Worm (Caenorhabditis elegans) whole organism, young adult: ENCODE measurements around the gene Y49E10.16.

Experiments
- B0035.1 ChIP-seq: sonication (generic microtip); optimal IDR thresholded peaks from 2 replicates; lab custom pipeline; 2016; ENCODE audit warnings: missing genetic modification characterization, mild to moderate bottlenecking, missing compliant biosample characterization, missing genotype, missing genetic modification reagents
- C17E4.6 ChIP-seq: fragments of 200-800 bp; sonication (Bioruptor generic); IDR thresholded peaks from 2 replicates; pipeline ENCODE4 v1.3.6; 2022; ENCODE audit warnings: missing genetic modification reagents, missing genetic modification characterization, missing compliant biosample characterization
- D2030.7 ChIP-seq: fragments of 200-800 bp; sonication (Bioruptor generic); IDR thresholded peaks from 2 replicates; pipeline ENCODE4 v1.3.6; 2022; ENCODE audit warnings: missing genetic modification reagents, missing genetic modification characterization, missing compliant biosample characterization
- F39B2.1 ChIP-seq: fragments of 200-800 bp; sonication (Bioruptor generic); IDR thresholded peaks from 2 replicates; pipeline ENCODE4 v1.3.6; 2022; ENCODE audit warnings: missing genetic modification reagents, missing genetic modification characterization, missing compliant biosample characterization
- F55B11.4 ChIP-seq: sonication (generic microtip); optimal IDR thresholded peaks from 2 replicates; lab custom pipeline; 2016; ENCODE audit warnings: missing compliant biosample characterization, missing genetic modification characterization, borderline replicate concordance; ENCODE audit not compliant: insufficient read depth
- F57C9.4 ChIP-seq: sonication (generic microtip); optimal IDR thresholded peaks from 2 replicates; lab custom pipeline; 2017; ENCODE audit warnings: mild to moderate bottlenecking, missing genetic modification characterization, missing compliant biosample characterization
- T07F8.4 ChIP-seq: sonication (generic microtip); optimal IDR thresholded peaks from 2 replicates; lab custom pipeline; 2016; ENCODE audit warnings: mild to moderate bottlenecking, missing genetic modification characterization, moderate library complexity, missing compliant biosample characterization
- atf-7 ChIP-seq: sonication (generic microtip); optimal IDR thresholded peaks from 2 replicates; lab custom pipeline; 2017; ENCODE audit warnings: mild to moderate bottlenecking, missing genetic modification characterization, missing compliant biosample characterization
- attf-3 ChIP-seq: fragments of 200-800 bp; sonication (Bioruptor generic); conservative IDR thresholded peaks from 2 replicates; pipeline ENCODE4 v1.3.6; 2022; ENCODE audit warnings: missing genetic modification reagents, missing genetic modification characterization, missing compliant biosample characterization
- attf-5 ChIP-seq: fragments of 200-800 bp; sonication (Bioruptor generic); optimal IDR thresholded peaks from 2 replicates; lab custom pipeline; 2018; ENCODE audit warnings: mild to moderate bottlenecking, missing genetic modification characterization, missing compliant biosample characterization
- bed-1 ChIP-seq: fragments of 200-800 bp; sonication (Bioruptor generic); IDR thresholded peaks from 2 replicates; pipeline ENCODE4 v1.3.6; 2022; ENCODE audit warnings: missing genetic modification reagents, missing genetic modification characterization, missing compliant biosample characterization
- bed-2 ChIP-seq: fragments of 200-800 bp; sonication (Bioruptor generic); IDR thresholded peaks from 2 replicates; pipeline ENCODE4 v1.3.6; 2022; ENCODE audit warnings: missing genetic modification reagents, missing genetic modification characterization, missing compliant biosample characterization
- cebp-1 ChIP-seq, 2 experiments: fragments of 200-800 bp in 1 of 2; sonication (Bioruptor generic) in 1 of 2; sonication (generic microtip) in 1 of 2; IDR thresholded peaks in 1 of 2; optimal IDR thresholded peaks in 1 of 2; 2 replicates each; pipeline versions ENCODE4 v1.3.6 to Lab custom; 2017 to 2022; ENCODE audit warnings: missing compliant biosample characterization in 2 of 2, missing genetic modification characterization in 2 of 2, mild to moderate bottlenecking in 1 of 2, missing genetic modification reagents in 1 of 2, moderate library complexity in 1 of 2
- ceh-100 ChIP-seq: fragments of 200-800 bp; sonication (Bioruptor generic); IDR thresholded peaks from 2 replicates; pipeline ENCODE4 v1.3.6; 2022; ENCODE audit warnings: missing genetic modification reagents, missing genetic modification characterization, missing compliant biosample characterization
- die-1 ChIP-seq: sonication (generic microtip); optimal IDR thresholded peaks from 2 replicates; lab custom pipeline; 2016; ENCODE audit warnings: missing genotype, mild to moderate bottlenecking, missing genetic modification characterization, missing compliant biosample characterization
- dpff-1 ChIP-seq: sonication (generic microtip); optimal IDR thresholded peaks from 2 replicates; lab custom pipeline; 2017; ENCODE audit warnings: mild to moderate bottlenecking, missing genetic modification characterization, missing compliant biosample characterization
- efl-1 ChIP-seq: fragments of 150-350 bp; optimal IDR thresholded peaks from 2 replicates; lab custom pipeline; 2014; ENCODE audit warnings: missing biosample characterization, missing genetic modification reagents, missing genetic modification characterization
- egl-44 ChIP-seq: fragments of 200-800 bp; sonication (Bioruptor generic); IDR thresholded peaks from 2 replicates; pipeline ENCODE4 v1.3.6; 2022; ENCODE audit warnings: missing genetic modification reagents, missing genetic modification characterization, missing compliant biosample characterization
- egrh-3 ChIP-seq: fragments of 200-800 bp; sonication (Bioruptor generic); IDR thresholded peaks from 2 replicates; pipeline ENCODE4 v1.3.6; 2022; ENCODE audit warnings: missing genetic modification reagents, missing genetic modification characterization, missing compliant biosample characterization
- him-1 ChIP-seq: sonication (generic microtip); optimal IDR thresholded peaks from 2 replicates; lab custom pipeline; 2016; ENCODE audit warnings: missing genotype, missing genetic modification reagents, missing genetic modification characterization, missing compliant biosample characterization
- hmg-20 ChIP-seq: fragments of 200-800 bp; sonication (Bioruptor generic); IDR thresholded peaks from 2 replicates; pipeline ENCODE4 v1.3.6; 2022; ENCODE audit warnings: missing genetic modification reagents, missing genetic modification characterization, missing compliant biosample characterization
- lag-1 ChIP-seq: fragments of 200-800 bp; sonication (Bioruptor generic); IDR thresholded peaks from 2 replicates; pipeline ENCODE4 v1.3.6; 2022; ENCODE audit warnings: missing genetic modification reagents, missing genetic modification characterization, missing compliant biosample characterization
- lin-26 ChIP-seq: fragments of 200-800 bp; sonication (Bioruptor generic); IDR thresholded peaks from 2 replicates; pipeline ENCODE4 v1.3.6; 2022; ENCODE audit warnings: missing genetic modification reagents, missing genetic modification characterization, missing compliant biosample characterization
- lin-40 ChIP-seq: sonication (generic microtip); optimal IDR thresholded peaks from 2 replicates; lab custom pipeline; 2016; ENCODE audit warnings: missing genetic modification characterization, mild to moderate bottlenecking, missing compliant biosample characterization, missing genotype, missing genetic modification reagents
- madf-8 ChIP-seq: fragments of 200-800 bp; sonication (Bioruptor generic); conservative IDR thresholded peaks from 2 replicates; pipeline ENCODE4 v1.3.6; 2022; ENCODE audit warnings: missing genetic modification reagents, missing genetic modification characterization, missing compliant biosample characterization
- mes-4 ChIP-seq: sonication (generic microtip); optimal IDR thresholded peaks from 2 replicates; lab custom pipeline; 2016; ENCODE audit warnings: missing genotype, missing genetic modification characterization, missing compliant biosample characterization
- mxl-1 ChIP-seq: sonication (generic microtip); optimal IDR thresholded peaks from 2 replicates; lab custom pipeline; 2016; ENCODE audit warnings: missing genetic modification characterization, missing compliant biosample characterization
- nfya-1 ChIP-seq: sonication (generic microtip); optimal IDR thresholded peaks from 2 replicates; lab custom pipeline; 2017; ENCODE audit warnings: antibody characterized with exemption, missing compliant biosample characterization, missing genetic modification characterization, borderline replicate concordance; ENCODE audit not compliant: insufficient read depth
- nfya-2 ChIP-seq: fragments of 200-800 bp; sonication (Bioruptor generic); IDR thresholded peaks from 2 replicates; pipeline ENCODE4 v1.3.6; 2022; ENCODE audit warnings: missing genetic modification reagents, missing genetic modification characterization, missing compliant biosample characterization
- nhr-120 ChIP-seq: fragments of 200-800 bp; sonication (Bioruptor generic); IDR thresholded peaks from 2 replicates; pipeline ENCODE4 v1.3.6; 2022; ENCODE audit warnings: missing genetic modification characterization, missing compliant biosample characterization
- nhr-27 ChIP-seq: fragments of 200-800 bp; sonication (Bioruptor generic); optimal IDR thresholded peaks from 2 replicates; lab custom pipeline; 2018; ENCODE audit warnings: mild to moderate bottlenecking, missing genetic modification characterization, moderate library complexity, missing compliant biosample characterization
- nhr-90 ChIP-seq: sonication (generic microtip); optimal IDR thresholded peaks from 2 replicates; lab custom pipeline; 2016; ENCODE audit warnings: missing genotype, mild to moderate bottlenecking, missing genetic modification characterization, missing compliant biosample characterization
- rpc-1 ChIP-seq, 2 experiments: fragments of 150-350 bp in 1 of 2; sonication (generic microtip) in 1 of 2; optimal IDR thresholded peaks; 2 replicates each; lab custom pipeline; 2014 to 2018; ENCODE audit warnings: missing biosample characterization in 1 of 2, missing genetic modification characterization in 1 of 2, missing genetic modification reagents in 1 of 2, missing genotype in 1 of 2
- somi-1 ChIP-seq: fragments of 200-800 bp; sonication (Bioruptor generic); optimal IDR thresholded peaks from 2 replicates; lab custom pipeline; 2018; ENCODE audit warnings: mild to moderate bottlenecking, missing genetic modification characterization, missing compliant biosample characterization
- unc-62 ChIP-seq: fragments of 150-350 bp; optimal IDR thresholded peaks from 2 replicates; lab custom pipeline; 2014; ENCODE audit warnings: missing biosample characterization, missing genetic modification reagents, missing genetic modification characterization
- zfh-2 ChIP-seq: fragments of 200-800 bp; sonication (Bioruptor generic); conservative IDR thresholded peaks from 2 replicates; pipeline ENCODE4 v1.3.6; 2022; ENCODE audit warnings: missing genetic modification reagents, missing genetic modification characterization, missing compliant biosample characterization
- zim-3 ChIP-seq: sonication (generic microtip); optimal IDR thresholded peaks from 2 replicates; lab custom pipeline; 2017; ENCODE audit warnings: mild to moderate bottlenecking, missing genetic modification characterization, moderate library complexity, missing compliant biosample characterization
- ztf-22 ChIP-seq: fragments of 200-800 bp; sonication (Bioruptor generic); optimal IDR thresholded peaks from 2 replicates; lab custom pipeline; 2018; ENCODE audit warnings: mild to moderate bottlenecking, missing genetic modification characterization, moderate library complexity, missing compliant biosample characterization

The Y49E10.16 gene

ce11 chrIII:12436215-12436614 is 5.9 kb downstream of the Y49E10.16 start, which contains the start of gene fbxa-218 (continued):
- TF ChIP-seq nhr-120 (GFP tag; lab: Robert Waterston, UW) (no peak), C17E4.6 (GFP tag; lab: Robert Waterston, UW) (no peak)

ce11 chrIII:12437020-12437419 is 6.7 kb downstream of the Y49E10.16 start:
- TF ChIP-seq dpff-1: no peak
- no peak for TF ChIP-seq D2030.7 (GFP tag; lab: Robert Waterston, UW)
- TF ChIP-seq die-1 (tag; lab: Kevin White, UChicago): no peak
- TF ChIP-seq unc-62 (GFP tag; lab: Kevin White, UChicago): no peak
- no peak for TF ChIP-seq nhr-90 (tag; lab: Kevin White, UChicago)
- TF ChIP-seq egl-44: no peak
- TF ChIP-seq lag-1 (GFP tag; lab: Robert Waterston, UW): no peak
- TF ChIP-seq bed-1 (GFP tag; lab: Robert Waterston, UW): no peak
- no peak for TF ChIP-seq cebp-1 (GFP tag; IDR thresholded peaks at IDR 0.05; lab: Robert Waterston, UW)
- no peak for TF ChIP-seq cebp-1 (tag; optimal IDR thresholded peaks at IDR 0.05; lab: Kevin White, UChicago)
- TF ChIP-seq madf-8 (GFP tag; lab: Robert Waterston, UW): no peak
- no peak for TF ChIP-seq him-1 (tag; lab: Kevin White, UChicago)
- no peak for TF ChIP-seq zim-3 (tag; lab: Kevin White, UChicago)
- TF ChIP-seq somi-1 (GFP tag; lab: Kevin White, UChicago): no peak
- no peak for TF ChIP-seq F39B2.1
- TF ChIP-seq atf-7 (tag; lab: Kevin White, UChicago): no peak
- no peak for TF ChIP-seq rpc-1 (optimal IDR thresholded peaks at IDR 0.05; lab: Kevin White, UChicago)
- TF ChIP-seq rpc-1 (tag; optimal IDR thresholded peaks at IDR 0.05; lab: Kevin White, UChicago): no peak
- TF ChIP-seq attf-3 (GFP tag; lab: Robert Waterston, UW): no peak

- TF ChIP-seq zfh-2 (GFP tag; lab: Robert Waterston, UW) (peak; percentile 53; the same call in 1 of the 2 replicates), T07F8.4 (tag; lab: Kevin White, UChicago) (no peak), efl-1 (GFP tag; lab: Kevin White, UChicago) (no peak), egrh-3 (GFP tag; lab: Robert Waterston, UW) (peak; percentile 64; the same call in 1 of the 2 replicates)
Measured at ce11 chrIII:12439056-12439455, 8.7 kb downstream of the Y49E10.16 start.

- no peak for TF ChIP-seq lin-40 (tag; lab: Kevin White, UChicago)
- no peak for TF ChIP-seq ceh-100 (GFP tag; lab: Robert Waterston, UW)
- no peak for TF ChIP-seq nfya-2 (GFP tag; lab: Robert Waterston, UW)
- TF ChIP-seq bed-2 (GFP tag; lab: Robert Waterston, UW): no peak
- TF ChIP-seq mxl-1 (tag; lab: Kevin White, UChicago): no peak
- no peak for TF ChIP-seq attf-5 (GFP tag; lab: Kevin White, UChicago)
- TF ChIP-seq lag-1 (GFP tag; lab: Robert Waterston, UW): no peak
- TF ChIP-seq nhr-27: no peak
- no peak for TF ChIP-seq unc-62 (GFP tag; lab: Kevin White, UChicago)
- no peak for TF ChIP-seq B0035.1
- no peak for TF ChIP-seq ztf-22 (GFP tag; lab: Kevin White, UChicago)
- TF ChIP-seq nfya-1 (tag; lab: Kevin White, UChicago): no peak
- no peak for TF ChIP-seq mes-4 (tag; lab: Kevin White, UChicago)
- TF ChIP-seq F57C9.4 (tag; lab: Kevin White, UChicago): no peak
- TF ChIP-seq F55B11.4 (tag; lab: Kevin White, UChicago): no peak
- no peak for TF ChIP-seq lin-26 (GFP tag; lab: Robert Waterston, UW)
- TF ChIP-seq hmg-20 (GFP tag; lab: Robert Waterston, UW): no peak
- TF ChIP-seq cebp-1 (GFP tag; IDR thresholded peaks at IDR 0.05; lab: Robert Waterston, UW): no peak
- no peak for TF ChIP-seq cebp-1 (tag; optimal IDR thresholded peaks at IDR 0.05; lab: Kevin White, UChicago)
Measured at ce11 chrIII:12443880-12444279, 13.6 kb downstream of the Y49E10.16 start.
